Worm (Caenorhabditis elegans): Measurements from ENCODE around the gene lea-1.
"Not testable (repeated sequence)": the region's sequence is repeated elsewhere in the genome, so short reads cannot be mapped to it uniquely, and the experiment has no call there.

Gene lea-1

ce11 chrV:9985227-9985864, 26.4 kb upstream of the lea-1 start:
- TF ChIP-seq him-1 (tag; optimal IDR thresholded peaks at IDR 0.05) (no peak), W03F9.2 (tag; optimal IDR thresholded peaks at IDR 0.05) (no peak), dao-5 (tag; optimal IDR thresholded peaks at IDR 0.05) (no peak)

DNA sequence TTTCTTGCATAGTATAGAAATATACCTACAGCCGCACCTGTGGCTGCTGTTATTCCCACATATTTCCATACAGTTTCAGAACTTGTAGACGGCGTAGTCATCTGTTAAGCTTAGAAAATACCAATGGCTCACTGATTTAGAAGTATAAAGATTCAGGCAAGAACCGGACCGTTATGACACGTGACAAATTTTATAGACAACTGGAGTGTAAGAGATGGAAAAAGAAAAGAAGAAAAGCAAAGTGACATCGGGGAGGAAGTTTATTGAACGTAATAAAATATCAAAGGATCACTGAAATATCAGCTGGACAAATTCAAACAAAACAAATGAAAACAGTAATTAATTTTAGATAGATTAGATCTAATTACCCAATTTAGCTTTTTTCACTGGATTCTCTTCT, 25.5 kb upstream of the lea-1 start, which contains the start of gene rmd-2:
Gene rmd-2 (minus strand): TSS at position 101 of the 400 bp plus-strand sequence.
- TF ChIP-seq him-1 (tag; optimal IDR thresholded peaks at IDR 0.05) (no peak), W03F9.2 (tag; optimal IDR thresholded peaks at IDR 0.05) (no peak), dao-5 (tag; optimal IDR thresholded peaks at IDR 0.05) (no peak)

- no peak for TF ChIP-seq him-1 (tag; optimal IDR thresholded peaks at IDR 0.05)
Observed at ce11 chrV:9987688-9988087, 24.0 kb upstream of the lea-1 start, which contains the start of gene C27H6.8. Gene C27H6.8, minus strand, starts transcription at chrV:9987788.

DNA sequence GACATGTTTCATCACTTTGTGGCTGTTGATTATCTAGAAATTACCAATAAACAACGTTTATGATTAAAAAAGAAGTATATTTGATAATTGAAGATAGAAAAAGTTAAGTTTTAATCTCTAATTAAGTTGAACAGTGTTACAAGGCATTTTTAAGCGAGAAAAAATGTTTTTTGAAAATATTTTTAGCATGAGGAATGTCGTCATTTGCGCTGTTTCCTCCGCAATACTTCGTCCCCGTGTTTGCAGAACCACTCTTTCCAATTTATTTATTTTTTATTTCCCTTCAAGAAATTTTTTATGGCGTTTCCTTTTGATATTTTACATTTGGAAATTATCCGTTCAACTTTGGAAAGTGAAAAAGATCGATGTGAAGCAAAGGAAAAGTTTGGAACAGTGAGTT, 20.1 kb upstream of the lea-1 start, which contains the start of the genes rde-1 and trpp-6:
Gene rde-1 (minus strand): TSS at position 33 of the 400 bp plus-strand sequence.
Gene trpp-6 (plus strand): TSS at position 286 of the 400 bp plus-strand sequence.
- no peak for TF ChIP-seq him-1 (tag; optimal IDR thresholded peaks at IDR 0.05)
- no peak for TF ChIP-seq dao-5 (tag; optimal IDR thresholded peaks at IDR 0.05)
- no peak for TF ChIP-seq W03F9.2 (tag; optimal IDR thresholded peaks at IDR 0.05)

- TF ChIP-seq W03F9.2 (tag; optimal IDR thresholded peaks at IDR 0.05) (no peak), dao-5 (tag; optimal IDR thresholded peaks at IDR 0.05) (no peak)
Observed at ce11 chrV:9995791-9996190, 15.9 kb upstream of the lea-1 start, which contains the start of gene K08H10.6. Gene K08H10.6, minus strand, starts transcription at chrV:9995891.

- TF ChIP-seq W03F9.2 (tag; optimal IDR thresholded peaks at IDR 0.05): no peak
- TF ChIP-seq him-1 (tag; optimal IDR thresholded peaks at IDR 0.05): no peak
- no peak for TF ChIP-seq dao-5 (tag; optimal IDR thresholded peaks at IDR 0.05)
Observed at ce11 chrV:10000760-10001159, 11.0 kb upstream of the lea-1 start, which contains the start of gene K08H10.10. Gene K08H10.10, plus strand, starts transcription at chrV:10001060.

- TF ChIP-seq dao-5 (tag; optimal IDR thresholded peaks at IDR 0.05): no peak
- no peak for TF ChIP-seq W03F9.2 (tag; optimal IDR thresholded peaks at IDR 0.05)
- TF ChIP-seq him-1 (tag; optimal IDR thresholded peaks at IDR 0.05): no peak
Observed at ce11 chrV:10002720-10003119, 9.0 kb upstream of the lea-1 start.

DNA sequence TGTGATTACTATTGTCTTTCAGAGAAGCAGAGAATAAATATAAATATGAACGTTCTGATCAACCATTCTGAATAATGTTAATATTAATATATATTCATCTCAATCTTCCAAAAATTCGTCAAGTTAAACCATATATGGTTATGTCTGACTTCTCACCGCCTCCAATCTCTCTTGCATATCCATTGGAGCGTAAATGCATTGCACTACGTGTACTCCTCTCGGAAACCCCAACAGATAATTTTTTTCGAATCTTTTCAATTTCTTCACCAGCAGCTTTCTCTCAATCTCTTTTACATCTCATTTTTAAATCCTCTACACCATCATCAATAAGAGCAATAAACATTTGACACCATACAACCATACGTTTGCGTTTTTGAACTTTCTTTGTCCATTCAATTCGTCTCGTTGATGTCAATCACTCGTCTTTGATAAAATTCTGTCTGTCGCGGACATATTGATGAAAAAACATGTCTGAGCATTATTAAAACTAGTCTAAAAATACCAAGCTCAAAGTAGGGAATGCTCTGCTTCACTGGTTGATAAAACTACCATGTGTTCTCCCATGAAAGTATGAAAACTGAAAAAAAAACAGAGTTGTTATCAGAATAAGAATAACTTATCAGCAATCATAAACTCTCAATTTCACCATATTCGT, 8.3 kb upstream of the lea-1 start:
- no peak for TF ChIP-seq dao-5 (tag; optimal IDR thresholded peaks at IDR 0.05)
- TF ChIP-seq him-1 (tag; optimal IDR thresholded peaks at IDR 0.05): no peak
- TF ChIP-seq W03F9.2 (tag; optimal IDR thresholded peaks at IDR 0.05): peak; percentile 74

- not testable (repeated sequence) for TF ChIP-seq W03F9.2, dao-5, him-1 (tag; optimal IDR thresholded peaks at IDR 0.05)
Observed at ce11 chrV:10004048-10004761, 7.5 kb upstream of the lea-1 start, which contains the start of gene uda-1. Gene uda-1, plus strand, starts transcription at chrV:10004755.

ce11 chrV:10006374-10006773, 5.3 kb upstream of the lea-1 start:
- TF ChIP-seq him-1 (tag; optimal IDR thresholded peaks at IDR 0.05) (no peak), W03F9.2 (tag; optimal IDR thresholded peaks at IDR 0.05) (no peak), dao-5 (tag; optimal IDR thresholded peaks at IDR 0.05) (no peak)

DNA sequence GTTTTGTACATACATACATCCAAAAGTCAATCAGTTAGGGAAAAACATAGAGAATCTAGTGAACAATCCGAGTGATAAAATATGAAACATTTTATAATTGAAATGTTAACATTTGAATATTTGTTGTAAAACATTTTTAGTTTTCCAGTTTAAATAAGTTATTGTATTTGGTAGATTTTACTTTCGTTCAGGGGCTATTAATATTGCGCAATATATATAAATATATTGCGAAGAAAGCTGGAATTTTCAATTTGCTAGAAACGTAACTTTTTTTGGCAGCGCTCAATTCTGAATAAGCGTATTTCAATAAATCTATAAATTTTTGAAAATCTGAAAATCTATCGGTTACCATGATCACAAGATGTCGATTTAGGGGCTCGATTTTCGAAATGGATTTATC, 4.2 kb upstream of the lea-1 start:
- TF ChIP-seq W03F9.2 (tag; optimal IDR thresholded peaks at IDR 0.05) (no peak), dao-5 (tag; optimal IDR thresholded peaks at IDR 0.05) (no peak), him-1 (tag; optimal IDR thresholded peaks at IDR 0.05) (no peak)

- TF ChIP-seq dao-5 (tag; optimal IDR thresholded peaks at IDR 0.05) (no peak), him-1 (tag; optimal IDR thresholded peaks at IDR 0.05) (no peak), W03F9.2 (tag; optimal IDR thresholded peaks at IDR 0.05) (no peak)
Observed at ce11 chrV:10012639-10013038, 916 bp downstream of the lea-1 start.

- TF ChIP-seq him-1 (tag; optimal IDR thresholded peaks at IDR 0.05): no peak
- TF ChIP-seq dao-5 (tag; optimal IDR thresholded peaks at IDR 0.05): no peak
- TF ChIP-seq W03F9.2 (tag; optimal IDR thresholded peaks at IDR 0.05): peak; percentile 15
Observed at ce11 chrV:10018291-10018690, 6.6 kb downstream of the lea-1 start.
